Worm (Caenorhabditis elegans): ENCODE results near the gene F28A12.3.

DNA sequence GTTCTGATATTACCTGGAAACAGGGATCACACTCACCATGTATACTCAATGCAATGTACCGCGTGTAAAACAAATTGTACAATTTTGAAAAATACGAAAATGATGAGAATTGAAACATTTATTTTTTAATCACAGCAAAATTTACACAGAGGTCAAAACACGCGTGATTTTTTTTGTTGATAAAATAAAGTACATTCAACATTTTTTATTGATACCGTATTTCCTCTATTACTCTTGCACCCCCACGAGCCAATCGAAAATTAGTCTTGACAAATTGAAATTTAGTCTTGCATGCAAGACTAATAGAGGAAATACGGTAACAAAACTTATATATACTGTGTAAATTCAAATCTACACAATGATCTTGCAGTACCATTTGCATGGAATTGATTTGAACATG lies 46.5 kb upstream of the F28A12.3 start, which contains the start of gene ZC190.8:
- TF ChIP-seq nhr-12 (tag; optimal IDR thresholded peaks at IDR 0.05) (no peak), lin-15B (tag; optimal IDR thresholded peaks at IDR 0.05) (no peak), ztf-4 (tag; optimal IDR thresholded peaks at IDR 0.05) (no peak), R02D3.7 (tag; optimal IDR thresholded peaks at IDR 0.05) (no peak), sea-2 (GFP tag; optimal IDR thresholded peaks at IDR 0.05) (no peak), ceh-9 (tag; optimal IDR thresholded peaks at IDR 0.05) (no peak), elt-3 (tag; optimal IDR thresholded peaks at IDR 0.05) (no peak), snpc-4 (tag; optimal IDR thresholded peaks at IDR 0.05) (no peak)

Data from whole organism, L3 larva.